Worm (Caenorhabditis elegans): ENCODE measurements around the gene dpy-22.

dpy-22 gene

DNA sequence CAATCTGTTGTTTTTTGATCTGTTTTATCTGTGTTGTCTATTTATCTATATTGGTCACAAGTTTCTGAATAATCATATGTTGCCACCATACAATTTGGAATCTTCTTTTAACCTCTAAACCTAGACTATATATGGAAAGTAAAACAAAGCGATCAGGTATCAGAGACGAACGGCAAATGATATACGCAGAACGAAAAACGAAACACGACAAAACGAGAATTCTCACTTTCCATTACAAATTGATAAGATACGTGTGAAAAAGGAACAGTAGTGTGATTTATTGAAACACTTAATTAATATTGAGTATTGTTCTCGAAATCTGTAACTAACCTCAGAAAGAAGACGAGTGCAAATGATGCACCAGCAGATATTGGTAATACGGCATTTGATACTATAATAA is 58.2 kb downstream of the dpy-22 start:
- no peak for TF ChIP-seq unc-130 (GFP tag; optimal IDR thresholded peaks at IDR 0.05)
- no peak for TF ChIP-seq nhr-80 (tag; optimal IDR thresholded peaks at IDR 0.05)
- no peak for TF ChIP-seq nhr-27 (tag; optimal IDR thresholded peaks at IDR 0.05)
- TF ChIP-seq madf-8 (GFP tag; conservative IDR thresholded peaks at IDR 0.05) = no peak
- no peak for TF ChIP-seq efl-1 (GFP tag; optimal IDR thresholded peaks at IDR 0.05)
- no peak for TF ChIP-seq let-607 (tag; optimal IDR thresholded peaks at IDR 0.05)
- no peak for TF ChIP-seq hrde-1 (tag; optimal IDR thresholded peaks at IDR 0.05; ENCODE audit: borderline replicate concordance)
- no peak for TF ChIP-seq hlh-12 (tag; optimal IDR thresholded peaks at IDR 0.05)
- TF ChIP-seq lsl-1 (GFP tag; optimal IDR thresholded peaks at IDR 0.05) = no peak
- TF ChIP-seq him-1 (tag; optimal IDR thresholded peaks at IDR 0.05) = no peak
- TF ChIP-seq nfya-1 (tag; optimal IDR thresholded peaks at IDR 0.05; ENCODE audit: borderline replicate concordance, insufficient read depth) = no peak
- no peak for TF ChIP-seq dpl-1 (GFP tag; optimal IDR thresholded peaks at IDR 0.05)
- no peak for TF ChIP-seq bed-2 (GFP tag; IDR thresholded peaks at IDR 0.05)
- no peak for TF ChIP-seq rec-8 (tag; optimal IDR thresholded peaks at IDR 0.05)
- TF ChIP-seq ekl-4 (GFP tag; IDR thresholded peaks at IDR 0.05) = no peak
- TF ChIP-seq F23B12.7 (tag; optimal IDR thresholded peaks at IDR 0.05; ENCODE audit: insufficient read depth) = no peak
- no peak for TF ChIP-seq nhr-90 (tag; optimal IDR thresholded peaks at IDR 0.05)
- TF ChIP-seq ztf-3 (GFP tag; optimal IDR thresholded peaks at IDR 0.05) = no peak
- TF ChIP-seq K12H6.12 (tag; optimal IDR thresholded peaks at IDR 0.05) = no peak

- no peak for TF ChIP-seq dpff-1 (tag; optimal IDR thresholded peaks at IDR 0.05)
- no peak for TF ChIP-seq nfya-1 (tag; optimal IDR thresholded peaks at IDR 0.05; ENCODE audit: borderline replicate concordance, insufficient read depth)
- no peak for TF ChIP-seq F55B11.4 (tag; optimal IDR thresholded peaks at IDR 0.05; ENCODE audit: borderline replicate concordance, insufficient read depth)
- TF ChIP-seq sdz-38 (tag; optimal IDR thresholded peaks at IDR 0.05) = no peak
- no peak for TF ChIP-seq snpc-3.4 (tag; optimal IDR thresholded peaks at IDR 0.05)
- no peak for TF ChIP-seq mes-4 (tag; optimal IDR thresholded peaks at IDR 0.05)
- TF ChIP-seq unc-62 (GFP tag; optimal IDR thresholded peaks at IDR 0.05) = no peak
- TF ChIP-seq let-607 (tag; optimal IDR thresholded peaks at IDR 0.05) = no peak
- no peak for TF ChIP-seq athp-1 (tag; optimal IDR thresholded peaks at IDR 0.05)
Observed at ce11 chrX:9761266-9761665, 60.8 kb downstream of the dpy-22 start, which contains the start of gene T09B9.3. TSS of gene T09B9.3 (minus strand) at chrX:9761366.
